Fruit fly (Drosophila melanogaster) whole organism, embryonic: ENCODE data around the gene Rlb1.
A peak's percentile ranks its signal among the peaks of the same experiment; 100 is the strongest.

Experiments
- CG11723 ChIP-seq: fragments of 200-800 bp; sonication (Bioruptor generic); optimal IDR thresholded peaks from 2 replicates; lab custom pipeline; 2017; ENCODE audit warnings: missing biosample characterization, mild to moderate bottlenecking, missing genetic modification characterization
- CG14050 ChIP-seq: fragments of 200-800 bp; sonication (Bioruptor generic); IDR thresholded peaks from 3 replicates; pipeline ENCODE4 v1.3.6; 2022; ENCODE audit warnings: missing biosample characterization, missing genetic modification characterization
- CG15011 ChIP-seq: fragments of 200-800 bp; sonication (Bioruptor generic); optimal IDR thresholded peaks from 3 replicates; lab custom pipeline; 2018; ENCODE audit warnings: missing biosample characterization, mild to moderate bottlenecking, missing genetic modification characterization
- CG17328 ChIP-seq: fragments of 200-800 bp; sonication (Bioruptor generic); IDR thresholded peaks from 2 replicates; pipeline ENCODE4 v1.3.6; 2022; ENCODE audit warnings: missing biosample characterization, missing genetic modification characterization
- CG1792 ChIP-seq: fragments of 200-800 bp; sonication (Bioruptor generic); optimal IDR thresholded peaks from 2 replicates; lab custom pipeline; 2016; ENCODE audit warnings: missing biosample characterization, missing genetic modification characterization
- CG2120 ChIP-seq: fragments of 200-800 bp; sonication (Bioruptor generic); optimal IDR thresholded peaks from 3 replicates; lab custom pipeline; 2016; ENCODE audit warnings: missing biosample characterization, missing genetic modification characterization
- CG2875 ChIP-seq: fragments of 200-800 bp; sonication (Bioruptor generic); optimal IDR thresholded peaks from 2 replicates; lab custom pipeline; 2017; ENCODE audit warnings: missing biosample characterization, mild to moderate bottlenecking, missing genetic modification characterization, missing genetic modification reagents
- CG3065 ChIP-seq: fragments of 200-800 bp; sonication (Bioruptor generic); optimal IDR thresholded peaks from 2 replicates; lab custom pipeline; 2016; ENCODE audit warnings: missing biosample characterization, missing genetic modification characterization
- CG3726 ChIP-seq: fragments of 200-800 bp; sonication (Bioruptor generic); IDR thresholded peaks from 3 replicates; pipeline ENCODE4, ENCODE4 v1.3.6; 2022; ENCODE audit warnings: missing biosample characterization, missing genetic modification characterization
- CG4360 ChIP-seq: fragments of 200-800 bp; sonication (Bioruptor generic); IDR thresholded peaks from 2 replicates; pipeline ENCODE4 v1.3.6; 2022; ENCODE audit warnings: missing biosample characterization, missing genetic modification characterization
- CG5245 ChIP-seq: fragments of 200-800 bp; sonication (Bioruptor generic); optimal IDR thresholded peaks from 3 replicates; lab custom pipeline; 2016; ENCODE audit warnings: missing biosample characterization, missing genetic modification characterization
- CG6689 ChIP-seq: fragments of 200-800 bp; sonication (Bioruptor generic); IDR thresholded peaks from 2 replicates; pipeline ENCODE4 v1.3.6; 2022; ENCODE audit warnings: missing biosample characterization, missing genetic modification characterization
- CG7556 ChIP-seq: fragments of 200-800 bp; sonication (Bioruptor generic); optimal IDR thresholded peaks from 2 replicates; lab custom pipeline; 2017; ENCODE audit warnings: missing biosample characterization, mild to moderate bottlenecking, missing genetic modification characterization
- CG7839 ChIP-seq: fragments of 200-800 bp; sonication (Bioruptor generic); optimal IDR thresholded peaks from 3 replicates; lab custom pipeline; 2018; ENCODE audit warnings: missing biosample characterization, mild to moderate bottlenecking, missing genetic modification characterization, moderate library complexity
- CG7963 ChIP-seq: fragments of 200-800 bp; sonication (Bioruptor generic); IDR thresholded peaks from 3 replicates; pipeline ENCODE4 v1.3.6; 2022; ENCODE audit warnings: missing biosample characterization, missing genetic modification characterization; ENCODE audit not compliant: partially characterized antibody
- CG8290 ChIP-seq, 3 experiments: fragments of 200-800 bp; sonication (Bioruptor generic); optimal IDR thresholded peaks; 2 replicates each; lab custom pipeline; 2016 to 2019; ENCODE audit warnings: missing biosample characterization in 3 of 3, missing genetic modification characterization in 3 of 3, mild to moderate bottlenecking in 2 of 3, moderate library complexity in 1 of 3
- CG8359 ChIP-seq: fragments of 200-800 bp; sonication (Bioruptor generic); optimal IDR thresholded peaks from 2 replicates; lab custom pipeline; 2017; ENCODE audit warnings: missing biosample characterization, mild to moderate bottlenecking, missing genetic modification characterization, borderline replicate concordance
- CG9797 ChIP-seq: fragments of 200-800 bp; sonication (Bioruptor generic); optimal IDR thresholded peaks from 3 replicates; lab custom pipeline; 2018; ENCODE audit warnings: missing biosample characterization, mild to moderate bottlenecking, missing genetic modification characterization
- HLHmδ ChIP-seq: fragments of 200-800 bp; sonication (Bioruptor generic); optimal IDR thresholded peaks from 2 replicates; lab custom pipeline; 2018; ENCODE audit warnings: missing biosample characterization, mild to moderate bottlenecking, missing genetic modification characterization, moderate library complexity
- Hand ChIP-seq: fragments of 200-800 bp; sonication (Bioruptor generic); optimal IDR thresholded peaks from 2 replicates; lab custom pipeline; 2017; ENCODE audit warnings: mild to moderate bottlenecking, missing biosample characterization, missing genetic modification reagents, missing genetic modification characterization
- Lim3 ChIP-seq: fragments of 200-800 bp; sonication (Bioruptor generic); IDR thresholded peaks from 2 replicates; pipeline ENCODE4 v1.3.6; 2022; ENCODE audit warnings: missing biosample characterization, missing genetic modification characterization
- NC2β ChIP-seq: fragments of 200-800 bp; sonication (Bioruptor generic); optimal IDR thresholded peaks from 2 replicates; lab custom pipeline; 2016; ENCODE audit warnings: missing biosample characterization, missing genetic modification characterization
- Nf-YA ChIP-seq: fragments of 200-800 bp; sonication (Bioruptor generic); IDR thresholded peaks from 2 replicates; pipeline ENCODE4 v1.3.6; 2022; ENCODE audit warnings: missing biosample characterization, missing genetic modification characterization
- Ptx1 ChIP-seq: fragments of 200-800 bp; sonication (Bioruptor generic); IDR thresholded peaks from 2 replicates; pipeline ENCODE4 v1.3.6; 2022; ENCODE audit warnings: missing biosample characterization, missing genetic modification characterization
- Ssrp ChIP-seq: fragments of 200-800 bp; sonication (Bioruptor generic); optimal IDR thresholded peaks from 2 replicates; lab custom pipeline; 2018; ENCODE audit warnings: missing biosample characterization, mild to moderate bottlenecking, missing genetic modification characterization, moderate library complexity
- Trl ChIP-seq, 3 experiments: fragments of >200 bp in 2 of 3; fragments of 200-800 bp in 1 of 3; sonication (Bioruptor generic) in 1 of 3; optimal IDR thresholded peaks; 2 replicates in 1 of 3; 3 replicates in 2 of 3; lab custom pipeline; 2016 to 2017; ENCODE audit warnings: missing biosample characterization in 1 of 3, missing genetic modification characterization in 1 of 3
- Vsx1 ChIP-seq: fragments of 200-800 bp; sonication (Bioruptor generic); optimal IDR thresholded peaks from 2 replicates; lab custom pipeline; 2017; ENCODE audit warnings: missing biosample characterization, mild to moderate bottlenecking, missing genetic modification characterization, missing genetic modification reagents
- az2 ChIP-seq: fragments of 200-800 bp; sonication (Bioruptor generic); optimal IDR thresholded peaks from 3 replicates; lab custom pipeline; 2016; ENCODE audit warnings: missing biosample characterization, missing genetic modification characterization
- bbx ChIP-seq: fragments of 200-800 bp; sonication (Bioruptor generic); IDR thresholded peaks from 2 replicates; pipeline ENCODE4 v1.3.6; 2022; ENCODE audit warnings: missing biosample characterization, missing genetic modification characterization; ENCODE audit not compliant: partially characterized antibody
- cg ChIP-seq: fragments of 200-800 bp; sonication (Bioruptor generic); optimal IDR thresholded peaks from 3 replicates; lab custom pipeline; 2019; ENCODE audit warnings: missing biosample characterization, mild to moderate bottlenecking, missing genetic modification characterization, moderate library complexity
- chif ChIP-seq, 2 experiments: fragments of 200-800 bp; sonication (Bioruptor generic); optimal IDR thresholded peaks; 3 replicates each; lab custom pipeline; 2016; ENCODE audit warnings: missing biosample characterization in 2 of 2, missing genetic modification characterization in 2 of 2
- chinmo ChIP-seq: fragments of 200-800 bp; sonication (Bioruptor generic); IDR thresholded peaks from 4 replicates; pipeline ENCODE4 v1.3.6; 2022; ENCODE audit warnings: missing biosample characterization, missing genetic modification characterization; ENCODE audit not compliant: partially characterized antibody
- dan ChIP-seq: fragments of 200-800 bp; sonication (Bioruptor generic); IDR thresholded peaks from 2 replicates; pipeline ENCODE4 v1.3.6; 2022; ENCODE audit warnings: missing biosample characterization, missing genetic modification characterization
- ems ChIP-seq: fragments of 200-800 bp; sonication (Bioruptor generic); optimal IDR thresholded peaks from 3 replicates; lab custom pipeline; 2016; ENCODE audit warnings: missing biosample characterization, missing genetic modification characterization
- mam ChIP-seq: fragments of 200-800 bp; sonication (Bioruptor generic); optimal IDR thresholded peaks from 3 replicates; lab custom pipeline; 2016; ENCODE audit warnings: missing biosample characterization, missing genetic modification characterization
- mld ChIP-seq: fragments of 200-800 bp; sonication (Bioruptor generic); IDR thresholded peaks from 3 replicates; pipeline ENCODE4 v1.3.6; 2022; ENCODE audit warnings: missing biosample characterization, missing genetic modification characterization; ENCODE audit not compliant: partially characterized antibody
- nau ChIP-seq: fragments of 200-800 bp; sonication (Bioruptor generic); optimal IDR thresholded peaks from 3 replicates; lab custom pipeline; 2017; ENCODE audit warnings: missing biosample characterization, mild to moderate bottlenecking, missing genetic modification characterization, missing genetic modification reagents
- nerfin-1 ChIP-seq: fragments of 200-800 bp; sonication (Bioruptor generic); optimal IDR thresholded peaks from 3 replicates; lab custom pipeline; 2019; ENCODE audit warnings: missing biosample characterization, mild to moderate bottlenecking, missing genetic modification characterization, moderate library complexity
- nmo ChIP-seq: fragments of 200-800 bp; sonication (Bioruptor generic); optimal IDR thresholded peaks from 2 replicates; lab custom pipeline; 2018; ENCODE audit warnings: missing biosample characterization, mild to moderate bottlenecking, missing genetic modification characterization, moderate library complexity
- odd ChIP-seq: fragments of 200-800 bp; sonication (Bioruptor generic); optimal IDR thresholded peaks from 2 replicates; lab custom pipeline; 2017; ENCODE audit warnings: missing biosample characterization, mild to moderate bottlenecking, missing genetic modification characterization
- otp ChIP-seq: fragments of 200-800 bp; sonication (Bioruptor generic); IDR thresholded peaks from 3 replicates; pipeline ENCODE4, ENCODE4 v1.3.6; 2022; ENCODE audit warnings: missing biosample characterization, missing genetic modification characterization
- pfk ChIP-seq: fragments of 200-800 bp; sonication (Bioruptor generic); optimal IDR thresholded peaks from 2 replicates; lab custom pipeline; 2018; ENCODE audit warnings: missing biosample characterization, mild to moderate bottlenecking, missing genetic modification characterization, moderate library complexity
- row ChIP-seq: fragments of 200-800 bp; sonication (Bioruptor generic); IDR thresholded peaks from 3 replicates; pipeline ENCODE4 v1.3.6; 2022; ENCODE audit warnings: missing biosample characterization, missing genetic modification characterization
- scrt ChIP-seq: fragments of 200-800 bp; sonication (Bioruptor generic); optimal IDR thresholded peaks from 2 replicates; lab custom pipeline; 2018; ENCODE audit warnings: missing biosample characterization, mild to moderate bottlenecking, missing genetic modification characterization, moderate library complexity
- slp2 ChIP-seq: fragments of 200-800 bp; sonication (Bioruptor generic); optimal IDR thresholded peaks from 2 replicates; lab custom pipeline; 2016; ENCODE audit warnings: missing biosample characterization, missing genetic modification characterization
- tin ChIP-seq: fragments of 200-800 bp; sonication (Bioruptor generic); optimal IDR thresholded peaks from 3 replicates; lab custom pipeline; 2016; ENCODE audit warnings: missing biosample characterization, missing genetic modification characterization
- unc-4 ChIP-seq: fragments of 200-800 bp; sonication (Bioruptor generic); IDR thresholded peaks from 2 replicates; pipeline ENCODE4 v1.3.6; 2022; ENCODE audit warnings: missing biosample characterization, missing genetic modification characterization; ENCODE audit not compliant: partially characterized antibody
- vfl ChIP-seq: fragments of 200-800 bp; sonication (Bioruptor generic); optimal IDR thresholded peaks from 2 replicates; lab custom pipeline; 2016; ENCODE audit warnings: missing biosample characterization, missing genetic modification characterization
- z ChIP-seq: fragments of 200-800 bp; sonication (Bioruptor generic); IDR thresholded peaks from 3 replicates; pipeline ENCODE4 v1.3.6; 2022; ENCODE audit warnings: missing biosample characterization, missing genetic modification characterization
- zen ChIP-seq: fragments of 200-800 bp; sonication (Bioruptor generic); optimal IDR thresholded peaks from 3 replicates; lab custom pipeline; 2018; ENCODE audit warnings: missing biosample characterization, mild to moderate bottlenecking, missing genetic modification characterization, moderate library complexity

Rlb1 gene

dm6 chr3R:9513052-9513420 is at the start of gene Rlb1, which contains the start of gene Ras85D (continued):
- peak; percentile 51 for TF ChIP-seq nerfin-1 (tag; lab: Kevin White, UChicago)
- no peak for TF ChIP-seq unc-4
- TF ChIP-seq CG3065 (GFP tag; lab: Kevin White, UChicago): peak; percentile 76
- no peak for TF ChIP-seq Trl (optimal IDR thresholded peaks at IDR 0.05; lab: Kevin White, UChicago)
- peak; percentile 73 for TF ChIP-seq Trl (GFP tag; optimal IDR thresholded peaks at IDR 0.05; lab: Kevin White, UChicago)
- peak; percentile 4 for TF ChIP-seq CG2875 (GFP tag; lab: Kevin White, UChicago)
- TF ChIP-seq NC2β (GFP tag; lab: Kevin White, UChicago): peak; percentile 76
- peak; percentile 63 for TF ChIP-seq az2
- peak; percentile 39 for TF ChIP-seq slp2
- peak; percentile 8 for TF ChIP-seq zen
- no peak for TF ChIP-seq Hand
- no peak for TF ChIP-seq CG17328
- peak; percentile 67 for TF ChIP-seq Ssrp (tag; lab: Kevin White, UChicago)
- no peak for TF ChIP-seq Lim3 (GFP tag; lab: Robert Waterston, UW)
- TF ChIP-seq CG3726 (GFP tag; lab: Robert Waterston, UW): no peak
- TF ChIP-seq ems (GFP tag; lab: Kevin White, UChicago): peak; percentile 86
- TF ChIP-seq CG11723 (GFP tag; lab: Kevin White, UChicago): no peak
- TF ChIP-seq CG7963 (GFP tag; lab: Robert Waterston, UW): no peak
- TF ChIP-seq CG1792: peak; percentile 42
- TF ChIP-seq CG8290 (GFP tag; optimal IDR thresholded peaks at IDR 0.05; lab: Kevin White, UChicago): peak; percentile 70
- peak in 1 of 2 experiments; percentile 62 for TF ChIP-seq CG8290 (tag; optimal IDR thresholded peaks at IDR 0.05; lab: Kevin White, UChicago)
- no peak for TF ChIP-seq CG7839 (tag; lab: Kevin White, UChicago)
- peak; percentile 35 for TF ChIP-seq pfk
- TF ChIP-seq row (GFP tag; lab: Robert Waterston, UW): no peak
- no peak for TF ChIP-seq CG8359 (GFP tag; lab: Kevin White, UChicago)
- no peak for TF ChIP-seq cg (GFP tag; lab: Kevin White, UChicago)
- no peak for TF ChIP-seq HLHmδ
- peak; percentile 89 for TF ChIP-seq mam (GFP tag; lab: Kevin White, UChicago)
- no peak for TF ChIP-seq nau
- peak; percentile 63 for TF ChIP-seq vfl (GFP tag; lab: Kevin White, UChicago)
- TF ChIP-seq CG6689 (GFP tag; lab: Robert Waterston, UW): no peak
- peak; percentile 42 for TF ChIP-seq CG5245 (GFP tag; lab: Kevin White, UChicago)
- TF ChIP-seq mld (GFP tag; lab: Robert Waterston, UW): no peak
- no peak for TF ChIP-seq chinmo (GFP tag; lab: Robert Waterston, UW)
- TF ChIP-seq bbx (GFP tag; lab: Robert Waterston, UW): no peak
- no peak for TF ChIP-seq CG15011 (GFP tag; lab: Kevin White, UChicago)
- TF ChIP-seq Vsx1: no peak
- TF ChIP-seq CG4360 (GFP tag; lab: Robert Waterston, UW): no peak
- no peak for TF ChIP-seq scrt
- peak; percentile 89 for TF ChIP-seq CG2120 (GFP tag; lab: Kevin White, UChicago)
- no peak for TF ChIP-seq Ptx1
- no peak for TF ChIP-seq z
- no peak for TF ChIP-seq CG14050 (GFP tag; lab: Robert Waterston, UW)
- TF ChIP-seq odd (GFP tag; lab: Kevin White, UChicago): no peak
- TF ChIP-seq chif (GFP tag; optimal IDR thresholded peaks at IDR 0.05; lab: Kevin White, UChicago): peak; percentile 72 to 74
- no peak for TF ChIP-seq Nf-YA (GFP tag; lab: Robert Waterston, UW)
- no peak for TF ChIP-seq dan (GFP tag; lab: Robert Waterston, UW)
- peak; percentile 36 for TF ChIP-seq CG9797 (GFP tag; lab: Kevin White, UChicago)
- TF ChIP-seq otp (GFP tag; lab: Robert Waterston, UW): no peak
- peak; percentile 84 for TF ChIP-seq nmo
- peak; percentile 37 for TF ChIP-seq CG7556 (GFP tag; lab: Kevin White, UChicago)
- peak; percentile 81 for TF ChIP-seq tin (GFP tag; lab: Kevin White, UChicago)
